Fruit fly (Drosophila melanogaster) whole organism, embryonic: ENCODE measurements around the gene Lamtor3.

Experiments used
- ATbp ChIP-seq: fragments of 200-800 bp; sonication (Bioruptor generic); optimal IDR thresholded peaks from 2 replicates; lab custom pipeline; 2017; ENCODE audit warnings: missing biosample characterization, mild to moderate bottlenecking, missing genetic modification characterization, missing genetic modification reagents
- Atf3 ChIP-seq: fragments of 200-800 bp; sonication (Bioruptor generic); optimal IDR thresholded peaks from 3 replicates; lab custom pipeline; 2016; ENCODE audit warnings: missing biosample characterization, missing genetic modification characterization
- BtbVII ChIP-seq: fragments of 200-800 bp; sonication (Bioruptor generic); optimal IDR thresholded peaks from 3 replicates; lab custom pipeline; 2017; ENCODE audit warnings: missing biosample characterization, mild to moderate bottlenecking, missing genetic modification characterization
- CG10209 ChIP-seq: fragments of 200-800 bp; sonication (Bioruptor generic); optimal IDR thresholded peaks from 3 replicates; lab custom pipeline; 2017; ENCODE audit warnings: missing biosample characterization, mild to moderate bottlenecking, missing genetic modification characterization, missing genetic modification reagents
- CG10654 ChIP-seq: fragments of 200-800 bp; sonication (Bioruptor generic); optimal IDR thresholded peaks from 2 replicates; lab custom pipeline; 2016; ENCODE audit warnings: missing biosample characterization, missing genetic modification characterization
- CG11093 ChIP-seq: fragments of 200-800 bp; sonication (Bioruptor generic); IDR thresholded peaks from 3 replicates; pipeline ENCODE4 v1.3.6; 2022; ENCODE audit warnings: missing biosample characterization, missing genetic modification characterization
- CG12219 ChIP-seq: fragments of 200-800 bp; sonication (Bioruptor generic); optimal IDR thresholded peaks from 3 replicates; lab custom pipeline; 2018; ENCODE audit warnings: missing biosample characterization, mild to moderate bottlenecking, missing genetic modification characterization
- CG12391 ChIP-seq: fragments of 200-800 bp; sonication (Bioruptor generic); optimal IDR thresholded peaks from 3 replicates; lab custom pipeline; 2018; ENCODE audit warnings: missing biosample characterization, mild to moderate bottlenecking, missing genetic modification characterization, moderate library complexity
- CG12769 ChIP-seq: fragments of 200-800 bp; sonication (Bioruptor generic); optimal IDR thresholded peaks from 2 replicates; lab custom pipeline; 2019; ENCODE audit warnings: missing biosample characterization, mild to moderate bottlenecking, missing genetic modification characterization, moderate library complexity
- CG15601 ChIP-seq: fragments of 200-800 bp; sonication (Bioruptor generic); optimal IDR thresholded peaks from 3 replicates; lab custom pipeline; 2019; ENCODE audit warnings: missing biosample characterization, mild to moderate bottlenecking, missing genetic modification characterization, moderate library complexity
- CG16863 ChIP-seq: fragments of 200-800 bp; sonication (Bioruptor generic); optimal IDR thresholded peaks from 3 replicates; lab custom pipeline; 2016; ENCODE audit warnings: missing biosample characterization, missing genetic modification characterization
- CG17612 ChIP-seq: fragments of 200-800 bp; sonication (Bioruptor generic); IDR thresholded peaks from 2 replicates; pipeline ENCODE4 v1.3.6; 2022; ENCODE audit warnings: missing biosample characterization, missing genetic modification characterization
- CG17829 ChIP-seq: fragments of 200-800 bp; optimal IDR thresholded peaks from 2 replicates; lab custom pipeline; 2019; ENCODE audit warnings: missing biosample characterization, mild to moderate bottlenecking, missing genetic modification characterization, moderate library complexity
- CG3163 ChIP-seq: fragments of 200-800 bp; sonication (Bioruptor generic); optimal IDR thresholded peaks from 3 replicates; lab custom pipeline; 2016; ENCODE audit warnings: missing biosample characterization, missing genetic modification characterization
- CG32772 ChIP-seq: fragments of 200-800 bp; sonication (Bioruptor generic); IDR thresholded peaks from 2 replicates; pipeline ENCODE4 v1.3.6; 2022; ENCODE audit warnings: missing biosample characterization, missing genetic modification characterization
- CG4360 ChIP-seq: fragments of 200-800 bp; sonication (Bioruptor generic); IDR thresholded peaks from 2 replicates; pipeline ENCODE4 v1.3.6; 2022; ENCODE audit warnings: missing biosample characterization, missing genetic modification characterization
- CG4424 ChIP-seq: fragments of 200-800 bp; sonication (Bioruptor generic); optimal IDR thresholded peaks from 3 replicates; lab custom pipeline; 2016; ENCODE audit warnings: missing biosample characterization, missing genetic modification characterization
- CG7556 ChIP-seq: fragments of 200-800 bp; sonication (Bioruptor generic); optimal IDR thresholded peaks from 2 replicates; lab custom pipeline; 2017; ENCODE audit warnings: missing biosample characterization, mild to moderate bottlenecking, missing genetic modification characterization
- CG7786 ChIP-seq: fragments of 200-800 bp; sonication (Bioruptor generic); optimal IDR thresholded peaks from 2 replicates; lab custom pipeline; 2016; ENCODE audit warnings: missing biosample characterization, missing genetic modification characterization
- CoRest ChIP-seq: fragments of 200-800 bp; sonication (Bioruptor generic); optimal IDR thresholded peaks from 3 replicates; lab custom pipeline; 2018; ENCODE audit warnings: missing biosample characterization, mild to moderate bottlenecking, missing genetic modification characterization, moderate library complexity
- Dfd ChIP-seq, 2 experiments: fragments of >200 bp; optimal IDR thresholded peaks; 2 replicates each; lab custom pipeline; 2017; ENCODE audit warnings: missing biosample characterization in 2 of 2, missing genetic modification characterization in 2 of 2
- Doc3 ChIP-seq: fragments of 200-800 bp; sonication (Bioruptor generic); IDR thresholded peaks from 3 replicates; pipeline ENCODE4 v1.3.6; 2022; ENCODE audit warnings: missing biosample characterization, missing genetic modification characterization; ENCODE audit not compliant: partially characterized antibody
- Fer2 ChIP-seq: fragments of 200-800 bp; sonication (Bioruptor generic); optimal IDR thresholded peaks from 2 replicates; lab custom pipeline; 2018; ENCODE audit warnings: missing biosample characterization, mild to moderate bottlenecking, missing genetic modification characterization, moderate library complexity
- GATAe ChIP-seq: fragments of 200-800 bp; sonication (Bioruptor generic); conservative IDR thresholded peaks from 2 replicates; pipeline ENCODE4 v1.3.6; 2022; ENCODE audit warnings: missing biosample characterization, missing genetic modification characterization
- Gug ChIP-seq: fragments of 200-800 bp; sonication (Bioruptor generic); IDR thresholded peaks from 4 replicates; pipeline ENCODE4 v1.3.6; 2022; ENCODE audit warnings: missing biosample characterization, missing genetic modification characterization
- HLH4C ChIP-seq: fragments of 200-800 bp; sonication (Bioruptor generic); IDR thresholded peaks from 3 replicates; pipeline ENCODE4 v1.3.6; 2022; ENCODE audit warnings: missing biosample characterization, missing genetic modification characterization; ENCODE audit not compliant: partially characterized antibody
- Rx ChIP-seq: fragments of 200-800 bp; sonication (Bioruptor generic); IDR thresholded peaks from 2 replicates; pipeline ENCODE4 v1.3.6; 2022; ENCODE audit warnings: missing biosample characterization, missing genetic modification characterization
- Xbp1 ChIP-seq: fragments of 200-800 bp; sonication (Bioruptor generic); optimal IDR thresholded peaks from 3 replicates; lab custom pipeline; 2016; ENCODE audit warnings: missing biosample characterization, mild to moderate bottlenecking, missing genetic modification characterization
- chif ChIP-seq, 2 experiments: fragments of 200-800 bp; sonication (Bioruptor generic); optimal IDR thresholded peaks; 3 replicates each; lab custom pipeline; 2016; ENCODE audit warnings: missing biosample characterization in 2 of 2, missing genetic modification characterization in 2 of 2
- chn ChIP-seq: fragments of 200-800 bp; sonication (Bioruptor generic); optimal IDR thresholded peaks from 2 replicates; lab custom pipeline; 2016; ENCODE audit warnings: missing biosample characterization, missing genetic modification characterization
- croc ChIP-seq: fragments of 200-800 bp; sonication (Bioruptor generic); conservative IDR thresholded peaks from 3 replicates; pipeline ENCODE4 v1.3.6; 2022; ENCODE audit warnings: missing biosample characterization, missing genetic modification characterization
- da ChIP-seq: fragments of 200-800 bp; sonication (Bioruptor generic); optimal IDR thresholded peaks from 2 replicates; lab custom pipeline; 2016; ENCODE audit warnings: missing biosample characterization, missing genetic modification characterization
- dmrt99B ChIP-seq: fragments of 200-800 bp; sonication (Bioruptor generic); optimal IDR thresholded peaks from 2 replicates; lab custom pipeline; 2018; ENCODE audit warnings: missing biosample characterization, mild to moderate bottlenecking, missing genetic modification characterization, moderate library complexity
- dysf ChIP-seq: fragments of 200-800 bp; sonication (Bioruptor generic); IDR thresholded peaks from 3 replicates; pipeline ENCODE4 v1.3.6; 2022; ENCODE audit warnings: missing biosample characterization, missing genetic modification characterization
- exex ChIP-seq: fragments of 200-800 bp; sonication (Bioruptor generic); optimal IDR thresholded peaks from 4 replicates; lab custom pipeline; 2018; ENCODE audit warnings: missing biosample characterization, mild to moderate bottlenecking, missing genetic modification characterization, moderate library complexity
- fd96Cb ChIP-seq: fragments of 200-800 bp; sonication (Bioruptor generic); optimal IDR thresholded peaks from 2 replicates; lab custom pipeline; 2018; ENCODE audit warnings: missing biosample characterization, mild to moderate bottlenecking, missing genetic modification characterization, moderate library complexity
- gcm ChIP-seq: fragments of 200-800 bp; sonication (Bioruptor generic); optimal IDR thresholded peaks from 2 replicates; lab custom pipeline; 2019; ENCODE audit warnings: missing biosample characterization, mild to moderate bottlenecking, missing genetic modification characterization, moderate library complexity
- grau ChIP-seq: fragments of 200-800 bp; optimal IDR thresholded peaks from 3 replicates; lab custom pipeline; 2019; ENCODE audit warnings: missing biosample characterization, mild to moderate bottlenecking, missing genetic modification characterization, moderate library complexity
- jumu ChIP-seq: fragments of 200-800 bp; sonication (Bioruptor generic); optimal IDR thresholded peaks from 3 replicates; lab custom pipeline; 2016; ENCODE audit warnings: missing biosample characterization, missing genetic modification characterization
- kay ChIP-seq: fragments of 200-800 bp; sonication (Bioruptor generic); optimal IDR thresholded peaks from 2 replicates; lab custom pipeline; 2016; ENCODE audit warnings: missing biosample characterization, missing genetic modification characterization
- klu ChIP-seq: fragments of 200-800 bp; sonication (Bioruptor generic); IDR thresholded peaks from 2 replicates; pipeline ENCODE4 v1.3.6; 2022; ENCODE audit warnings: missing biosample characterization, missing genetic modification characterization
- luna ChIP-seq: fragments of 200-800 bp; sonication (Bioruptor generic); optimal IDR thresholded peaks from 2 replicates; lab custom pipeline; 2016; ENCODE audit warnings: missing biosample characterization, missing genetic modification characterization
- p53 ChIP-seq: fragments of 200-800 bp; sonication (Bioruptor generic); optimal IDR thresholded peaks from 2 replicates; lab custom pipeline; 2016; ENCODE audit warnings: missing biosample characterization, missing genetic modification characterization
- pnt ChIP-seq: fragments of 200-800 bp; sonication (Bioruptor generic); optimal IDR thresholded peaks from 3 replicates; lab custom pipeline; 2016; ENCODE audit warnings: missing biosample characterization, missing genetic modification characterization
- scrt ChIP-seq: fragments of 200-800 bp; sonication (Bioruptor generic); optimal IDR thresholded peaks from 2 replicates; lab custom pipeline; 2018; ENCODE audit warnings: missing biosample characterization, mild to moderate bottlenecking, missing genetic modification characterization, moderate library complexity
- sima ChIP-seq: fragments of 200-800 bp; sonication (Bioruptor generic); optimal IDR thresholded peaks from 2 replicates; lab custom pipeline; 2016; ENCODE audit warnings: missing biosample characterization, missing genetic modification characterization
- sqz ChIP-seq: fragments of 200-800 bp; sonication (Bioruptor generic); optimal IDR thresholded peaks from 3 replicates; lab custom pipeline; 2018; ENCODE audit warnings: missing biosample characterization, mild to moderate bottlenecking, missing genetic modification characterization
- sug ChIP-seq: fragments of 200-800 bp; optimal IDR thresholded peaks from 2 replicates; lab custom pipeline; 2019; ENCODE audit warnings: missing biosample characterization, mild to moderate bottlenecking, missing genetic modification characterization, moderate library complexity
- unpg ChIP-seq: fragments of 200-800 bp; sonication (Bioruptor generic); optimal IDR thresholded peaks from 3 replicates; lab custom pipeline; 2018; ENCODE audit warnings: missing biosample characterization, mild to moderate bottlenecking, missing genetic modification characterization, moderate library complexity

The Lamtor3 gene

dm6 chr2L:17465915-17466677 is 14.9 kb upstream of the Lamtor3 start (continued):
- TF ChIP-seq kay (GFP tag; lab: Kevin White, UChicago) (peak; percentile 63), exex (tag; lab: Kevin White, UChicago) (peak; percentile 20), CG12219 (GFP tag; lab: Kevin White, UChicago) (peak; percentile 82), BtbVII (peak; percentile 65), Gug (GFP tag; lab: Robert Waterston, UW) (peak; percentile 48; the same call in 1 of the 4 replicates), scrt (GFP tag; lab: Kevin White, UChicago) (peak; percentile 71), Doc3 (GFP tag; lab: Robert Waterston, UW) (no peak), CG10209 (GFP tag; lab: Kevin White, UChicago) (peak; percentile 73), CG12391 (tag; lab: Kevin White, UChicago) (no peak), CG17612 (GFP tag; lab: Robert Waterston, UW) (no peak), unpg (GFP tag; lab: Kevin White, UChicago) (peak; percentile 88), sug (tag; lab: Kevin White, UChicago) (no peak), CG15601 (tag; lab: Kevin White, UChicago) (peak; percentile 83), dmrt99B (tag; lab: Kevin White, UChicago) (peak; percentile 90), gcm (GFP tag; lab: Kevin White, UChicago) (no peak), CG17829 (tag; lab: Kevin White, UChicago) (peak; percentile 83), ATbp (GFP tag; lab: Kevin White, UChicago) (peak; percentile 83), CG3163 (GFP tag; lab: Kevin White, UChicago) (peak; percentile 34), Dfd (GFP tag; optimal IDR thresholded peaks at IDR 0.05; lab: Kevin White, UChicago) (no peak), CG4360 (GFP tag; lab: Robert Waterston, UW) (peak; percentile 51; the same call in 1 of the 2 replicates), chn (GFP tag; lab: Kevin White, UChicago) (peak; percentile 60), CG10654 (GFP tag; lab: Kevin White, UChicago) (peak; percentile 69), Rx (GFP tag; lab: Robert Waterston, UW) (peak; percentile 69), CG12769 (tag; lab: Kevin White, UChicago) (peak; percentile 86), klu (GFP tag; lab: Robert Waterston, UW) (peak; percentile 52; the same call in 1 of the 2 replicates), CG7556 (peak; percentile 85), CG4424 (peak; percentile 84), sqz (GFP tag; lab: Kevin White, UChicago) (no peak), dysf (peak; percentile 85), pnt (GFP tag; lab: Kevin White, UChicago) (peak; percentile 77), da (GFP tag; lab: Kevin White, UChicago) (peak; percentile 94), Fer2 (tag; lab: Kevin White, UChicago) (peak; percentile 43), jumu (GFP tag; lab: Kevin White, UChicago) (peak; percentile 73), Atf3 (GFP tag; lab: Kevin White, UChicago) (peak; percentile 58), Xbp1 (GFP tag; lab: Kevin White, UChicago) (peak; percentile 78), luna (no peak), chif (GFP tag; optimal IDR thresholded peaks at IDR 0.05; lab: Kevin White, UChicago) (peak; percentile 84), fd96Cb (tag; lab: Kevin White, UChicago) (peak; percentile 87), CG32772 (GFP tag; lab: Robert Waterston, UW) (peak; percentile 77), sima (peak; percentile 65), HLH4C (GFP tag; lab: Robert Waterston, UW) (no peak), croc (GFP tag; lab: Robert Waterston, UW) (peak; percentile 83), p53 (GFP tag; lab: Kevin White, UChicago) (peak; percentile 71), CoRest (tag; lab: Kevin White, UChicago) (peak; percentile 86), GATAe (GFP tag; lab: Robert Waterston, UW) (no peak), CG16863 (peak; percentile 75), CG7786 (GFP tag; lab: Kevin White, UChicago) (peak; percentile 78), grau (tag; lab: Kevin White, UChicago) (peak; percentile 82), CG11093 (GFP tag; lab: Robert Waterston, UW) (peak; percentile 59; the same call in 2 of the 3 replicates)
